Worm (Caenorhabditis elegans) whole organism, midembryonic: ENCODE results near the gene Y116A8C.467.

ENCODE experiments used
- T22C8.4 ChIP-seq: fragments of 200-800 bp; sonication (Bioruptor generic); IDR thresholded peaks from 2 replicates; pipeline ENCODE4 v1.3.6; 2022; ENCODE audit warnings: missing genetic modification characterization, missing compliant biosample characterization
- cog-1 ChIP-seq: sonication (generic microtip); optimal IDR thresholded peaks from 2 replicates; lab custom pipeline; 2016; ENCODE audit warnings: missing genetic modification characterization, missing compliant biosample characterization
- flt-1 ChIP-seq: fragments of 200-800 bp; sonication (Bioruptor generic); IDR thresholded peaks from 2 replicates; pipeline ENCODE4 v1.3.6; 2022; ENCODE audit warnings: missing genetic modification characterization, missing compliant biosample characterization
- klf-2 ChIP-seq: fragments of 200-800 bp; sonication (Bioruptor generic); conservative IDR thresholded peaks from 2 replicates; pipeline ENCODE4 v1.3.6; 2022; ENCODE audit warnings: missing genetic modification reagents, missing genetic modification characterization, missing compliant biosample characterization
- med-1 ChIP-seq: sonication (generic microtip); optimal IDR thresholded peaks from 2 replicates; lab custom pipeline; 2017; ENCODE audit warnings: missing genetic modification characterization, mild to moderate bottlenecking, missing compliant biosample characterization, antibody characterized with exemption, missing genetic modification reagents; ENCODE audit not compliant: insufficient read depth
- ref-1 ChIP-seq: fragments of 200-800 bp; sonication (Bioruptor generic); conservative IDR thresholded peaks from 2 replicates; pipeline ENCODE4 v1.3.6; 2022; ENCODE audit warnings: missing genetic modification reagents, missing genetic modification characterization, missing compliant biosample characterization
- tab-1 ChIP-seq: fragments of 200-800 bp; sonication (Bioruptor generic); IDR thresholded peaks from 2 replicates; pipeline ENCODE4 v1.3.6; 2022; ENCODE audit warnings: missing genetic modification characterization, missing compliant biosample characterization
- ztf-23 ChIP-seq: fragments of 200-800 bp; sonication (Bioruptor generic); IDR thresholded peaks from 2 replicates; pipeline ENCODE4 v1.3.6; 2022; ENCODE audit warnings: missing genetic modification reagents, missing genetic modification characterization, missing compliant biosample characterization
- ztf-29 ChIP-seq: fragments of 200-800 bp; sonication (Bioruptor generic); IDR thresholded peaks from 2 replicates; pipeline ENCODE4 v1.3.6; 2022; ENCODE audit warnings: missing genetic modification reagents, missing genetic modification characterization, missing compliant biosample characterization

The Y116A8C.467 gene

ce11 chrIV:17040618-17041017, 23.0 kb downstream of the Y116A8C.467 start, which contains the start of gene Y116A8C.20:
Gene Y116A8C.20, plus strand, starts transcription at chrIV:17040918.
- TF ChIP-seq tab-1 (GFP tag; lab: Robert Waterston, UW): no peak
- no peak for TF ChIP-seq T22C8.4 (GFP tag; lab: Robert Waterston, UW)
- no peak for TF ChIP-seq flt-1 (GFP tag; lab: Robert Waterston, UW)
- TF ChIP-seq med-1 (GFP tag; lab: Kevin White, UChicago): no peak
- no peak for TF ChIP-seq ztf-23 (GFP tag; lab: Robert Waterston, UW)
- no peak for TF ChIP-seq cog-1 (tag; lab: Kevin White, UChicago)
- TF ChIP-seq klf-2 (GFP tag; lab: Robert Waterston, UW): no peak
- TF ChIP-seq ref-1: no peak
- TF ChIP-seq ztf-29 (GFP tag; lab: Robert Waterston, UW): no peak

- TF ChIP-seq flt-1 (GFP tag; lab: Robert Waterston, UW) (no peak), ztf-29 (GFP tag; lab: Robert Waterston, UW) (no peak), cog-1 (tag; lab: Kevin White, UChicago) (no peak), tab-1 (GFP tag; lab: Robert Waterston, UW) (no peak), T22C8.4 (GFP tag; lab: Robert Waterston, UW) (no peak), klf-2 (GFP tag; lab: Robert Waterston, UW) (no peak), med-1 (GFP tag; lab: Kevin White, UChicago) (no peak), ztf-23 (GFP tag; lab: Robert Waterston, UW) (no peak), ref-1 (no peak)
These were observed 24.1 kb downstream of the Y116A8C.467 start, which contains the start of gene Y116A8C.19 for ce11 chrIV:17039545-17039944. Gene Y116A8C.19, minus strand, starts transcription at chrIV:17039645.

ce11 chrIV:17030494-17030893, 33.1 kb downstream of the Y116A8C.467 start, which contains the start of gene nhr-229:
Gene nhr-229, minus strand, starts transcription at chrIV:17030594.
- TF ChIP-seq flt-1 (GFP tag; lab: Robert Waterston, UW): no peak
- no peak for TF ChIP-seq cog-1 (tag; lab: Kevin White, UChicago)
- no peak for TF ChIP-seq ztf-29 (GFP tag; lab: Robert Waterston, UW)
- TF ChIP-seq ref-1: no peak
- TF ChIP-seq ztf-23 (GFP tag; lab: Robert Waterston, UW): no peak
- no peak for TF ChIP-seq tab-1 (GFP tag; lab: Robert Waterston, UW)
- no peak for TF ChIP-seq klf-2 (GFP tag; lab: Robert Waterston, UW)
- no peak for TF ChIP-seq med-1 (GFP tag; lab: Kevin White, UChicago)
- TF ChIP-seq T22C8.4 (GFP tag; lab: Robert Waterston, UW): no peak

ce11 chrIV:17026568-17026967, 37.0 kb downstream of the Y116A8C.467 start:
- no peak for TF ChIP-seq cog-1 (tag; lab: Kevin White, UChicago)
- TF ChIP-seq flt-1 (GFP tag; lab: Robert Waterston, UW): no peak
- no peak for TF ChIP-seq klf-2 (GFP tag; lab: Robert Waterston, UW)
- no peak for TF ChIP-seq tab-1 (GFP tag; lab: Robert Waterston, UW)
- TF ChIP-seq T22C8.4 (GFP tag; lab: Robert Waterston, UW): no peak
- no peak for TF ChIP-seq ztf-29 (GFP tag; lab: Robert Waterston, UW)
- no peak for TF ChIP-seq ztf-23 (GFP tag; lab: Robert Waterston, UW)
- TF ChIP-seq ref-1: no peak
- no peak for TF ChIP-seq med-1 (GFP tag; lab: Kevin White, UChicago)

- no peak for TF ChIP-seq klf-2 (GFP tag; lab: Robert Waterston, UW)
- TF ChIP-seq ref-1: no peak
- no peak for TF ChIP-seq T22C8.4 (GFP tag; lab: Robert Waterston, UW)
- no peak for TF ChIP-seq tab-1 (GFP tag; lab: Robert Waterston, UW)
- no peak for TF ChIP-seq flt-1 (GFP tag; lab: Robert Waterston, UW)
- TF ChIP-seq cog-1 (tag; lab: Kevin White, UChicago): no peak
- no peak for TF ChIP-seq ztf-29 (GFP tag; lab: Robert Waterston, UW)
- TF ChIP-seq med-1 (GFP tag; lab: Kevin White, UChicago): no peak
- TF ChIP-seq ztf-23 (GFP tag; lab: Robert Waterston, UW): no peak
These were observed 38.6 kb downstream of the Y116A8C.467 start, which contains the start of gene dct-13 for ce11 chrIV:17025017-17025416. Gene dct-13, minus strand, starts transcription at chrIV:17025117.

- TF ChIP-seq ref-1 (no peak), T22C8.4 (GFP tag; lab: Robert Waterston, UW) (no peak), med-1 (GFP tag; lab: Kevin White, UChicago) (no peak), ztf-23 (GFP tag; lab: Robert Waterston, UW) (no peak), flt-1 (GFP tag; lab: Robert Waterston, UW) (no peak), klf-2 (GFP tag; lab: Robert Waterston, UW) (no peak), ztf-29 (GFP tag; lab: Robert Waterston, UW) (no peak), tab-1 (GFP tag; lab: Robert Waterston, UW) (no peak), cog-1 (tag; lab: Kevin White, UChicago) (no peak)
These were observed 42.6 kb downstream of the Y116A8C.467 start for ce11 chrIV:17021042-17021441.

- no peak for TF ChIP-seq tab-1 (GFP tag; lab: Robert Waterston, UW)
- TF ChIP-seq ref-1: no peak
- TF ChIP-seq ztf-23 (GFP tag; lab: Robert Waterston, UW): no peak
- TF ChIP-seq T22C8.4 (GFP tag; lab: Robert Waterston, UW): no peak
- no peak for TF ChIP-seq klf-2 (GFP tag; lab: Robert Waterston, UW)
These were observed 53.3 kb downstream of the Y116A8C.467 start for ce11 chrIV:17010274-17010673.
